Worm (Caenorhabditis elegans) whole organism, L4/young adult: ENCODE measurements around the gene T12B3.2.

Experiments
- W03F9.2 ChIP-seq: fragments of 150-350 bp; optimal IDR thresholded peaks from 2 replicates; lab custom pipeline; 2014; ENCODE audit warnings: missing biosample characterization, missing genetic modification characterization
- dao-5 ChIP-seq: sonication (generic microtip); optimal IDR thresholded peaks from 2 replicates; lab custom pipeline; 2016; ENCODE audit warnings: missing genotype, missing genetic modification characterization, moderate library complexity, missing compliant biosample characterization
- him-1 ChIP-seq: sonication (generic microtip); optimal IDR thresholded peaks from 2 replicates; lab custom pipeline; 2016; ENCODE audit warnings: missing genotype, missing genetic modification reagents, missing genetic modification characterization, missing compliant biosample characterization

ce11 chrIV:7418818-7419217, 42.2 kb downstream of the T12B3.2 start, which contains the start of gene B0496.6:
- TF ChIP-seq dao-5 = no peak
- no peak for TF ChIP-seq him-1
- no peak for TF ChIP-seq W03F9.2 (tag; lab: Kevin White, UChicago)
